Fruit fly (Drosophila melanogaster) whole organism: ENCODE data around the gene Cftr.

Source experiments
- CG8478 ChIP-seq: fragments of >200 bp; optimal IDR thresholded peaks from 2 replicates; lab custom pipeline; 2018; ENCODE audit warnings: inconsistent platforms
- Dll ChIP-seq: fragments of >200 bp; optimal IDR thresholded peaks from 2 replicates; lab custom pipeline; 2017
- EcR ChIP-seq, 2 experiments: fragments of >200 bp; optimal IDR thresholded peaks; 2 replicates each; lab custom pipeline; 2017; ENCODE audit warnings: missing biosample characterization in 2 of 2, missing genetic modification characterization in 2 of 2, missing genetic modification reagents in 2 of 2
- psq ChIP-seq: fragments of >200 bp; optimal IDR thresholded peaks from 2 replicates; lab custom pipeline; 2017
- usp ChIP-seq: fragments of >200 bp; optimal IDR thresholded peaks from 2 replicates; lab custom pipeline; 2017; ENCODE audit warnings: missing biosample characterization, missing genetic modification characterization, mixed read lengths

dm6 chr3R:24548216-24548615 is 4.5 kb upstream of the Cftr start:
- TF ChIP-seq psq (no peak), usp (GFP tag; lab: Kevin White, UChicago) (no peak), EcR (GFP tag; optimal IDR thresholded peaks at IDR 0.05; lab: Kevin White, UChicago) (no peak), Dll (no peak), CG8478 (lab: Kevin White, UChicago) (no peak)
